Worm (Caenorhabditis elegans): ENCODE results near the gene srw-130.

DNA sequence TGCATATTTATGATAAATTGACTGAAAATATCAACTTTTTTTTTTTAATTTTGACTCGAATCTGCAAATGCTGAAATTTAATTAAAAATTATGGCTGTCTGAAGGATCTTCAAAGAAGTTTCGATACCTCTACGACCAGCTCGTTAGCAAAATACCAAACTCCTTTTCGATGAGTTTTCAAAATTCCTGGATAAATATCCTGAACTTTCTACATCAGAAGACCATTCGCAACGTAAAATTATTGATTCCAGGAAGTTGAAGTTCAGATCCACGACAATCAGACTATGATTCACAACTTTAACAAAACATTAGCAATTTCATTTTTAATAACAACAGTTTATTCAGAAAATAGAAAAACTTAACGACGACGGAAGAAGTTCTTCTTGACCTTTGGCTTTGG lies 36.3 kb upstream of the srw-130 start:
- TF ChIP-seq ztf-23 (GFP tag; IDR thresholded peaks at IDR 0.05) (no peak), flt-1 (GFP tag; IDR thresholded peaks at IDR 0.05) (no peak)

All from whole organism, midembryonic.